Fruit fly (Drosophila melanogaster): ENCODE data around the gene ATPsynE.

Gene ATPsynE

DNA sequence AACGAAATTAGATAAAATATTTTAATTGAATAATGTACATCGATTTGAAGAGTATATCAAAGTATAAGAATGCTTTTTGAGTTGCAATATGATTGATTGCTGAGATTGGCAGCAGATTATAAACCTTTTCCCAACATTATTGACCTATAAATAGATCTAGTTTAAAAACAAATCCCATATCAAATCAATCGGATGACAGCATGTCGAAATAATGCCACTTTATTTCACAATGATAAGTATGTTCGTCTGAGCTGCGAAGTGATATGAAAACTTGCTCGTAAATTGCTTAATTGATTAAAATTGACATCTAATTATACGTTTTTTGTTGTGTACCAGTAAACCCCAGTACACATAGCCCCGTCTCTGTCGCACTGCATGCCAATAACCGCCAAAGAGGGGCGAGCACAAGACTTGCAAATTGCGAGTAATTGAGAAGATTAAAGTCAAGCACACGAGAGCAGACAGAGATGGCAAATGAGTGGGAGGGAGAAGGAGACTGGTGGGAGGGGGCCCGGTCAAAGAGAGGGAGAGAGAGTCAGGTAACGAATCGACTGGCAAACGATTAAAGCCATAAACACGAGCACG is 43.6 kb upstream of the ATPsynE start (continued):
- TF ChIP-seq lilli (GFP tag; optimal IDR thresholded peaks at IDR 0.05) = peak; percentile 54
- TF ChIP-seq tio (GFP tag; optimal IDR thresholded peaks at IDR 0.05) = peak; percentile 67
- no peak for TF ChIP-seq pb (GFP tag; optimal IDR thresholded peaks at IDR 0.05)
- no peak for TF ChIP-seq CG18764 (GFP tag; optimal IDR thresholded peaks at IDR 0.05)
- TF ChIP-seq nau (GFP tag; optimal IDR thresholded peaks at IDR 0.05) = no peak
- TF ChIP-seq CG1529 (GFP tag; optimal IDR thresholded peaks at IDR 0.05) = no peak
- peak; percentile 4 for TF ChIP-seq HmgZ (tag; optimal IDR thresholded peaks at IDR 0.05)
- TF ChIP-seq luna (GFP tag; optimal IDR thresholded peaks at IDR 0.05) = peak; percentile 60
- TF ChIP-seq CG4707 (GFP tag; optimal IDR thresholded peaks at IDR 0.05) = no peak
- TF ChIP-seq CG18476 (GFP tag; optimal IDR thresholded peaks at IDR 0.05) = no peak
- peak; percentile 70 for TF ChIP-seq mam (GFP tag; optimal IDR thresholded peaks at IDR 0.05)
- peak; percentile 28 for TF ChIP-seq CG12942 (GFP tag; optimal IDR thresholded peaks at IDR 0.05)
- no peak for TF ChIP-seq Poxn (GFP tag; IDR thresholded peaks at IDR 0.05)
- TF ChIP-seq CG18599 (GFP tag; optimal IDR thresholded peaks at IDR 0.05) = peak; percentile 22
- TF ChIP-seq fd3F (GFP tag; optimal IDR thresholded peaks at IDR 0.05) = peak; percentile 32
- TF ChIP-seq Hey (tag; optimal IDR thresholded peaks at IDR 0.05) = no peak
- peak; percentile 42 for TF ChIP-seq nmo (GFP tag; optimal IDR thresholded peaks at IDR 0.05)
- no peak for TF ChIP-seq oc (tag; optimal IDR thresholded peaks at IDR 0.05)
- TF ChIP-seq CG10979 (tag; optimal IDR thresholded peaks at IDR 0.05) = no peak
- peak; percentile 55 for TF ChIP-seq CG2678 (tag; optimal IDR thresholded peaks at IDR 0.05)
- TF ChIP-seq CG34376 (GFP tag; optimal IDR thresholded peaks at IDR 0.05) = no peak
- no peak for TF ChIP-seq pnt (GFP tag; optimal IDR thresholded peaks at IDR 0.05)
- TF ChIP-seq Lim3 (GFP tag; IDR thresholded peaks at IDR 0.05) = no peak
- no peak for TF ChIP-seq sna (GFP tag; IDR thresholded peaks at IDR 0.05; ENCODE audit: partially characterized antibody)
- no peak for TF ChIP-seq Bdp1 (GFP tag; optimal IDR thresholded peaks at IDR 0.05)
- no peak for TF ChIP-seq CG15073 (GFP tag; optimal IDR thresholded peaks at IDR 0.05)
- peak; percentile 4 for TF ChIP-seq ERR (GFP tag; optimal IDR thresholded peaks at IDR 0.05)
- TF ChIP-seq grau (tag; optimal IDR thresholded peaks at IDR 0.05) = peak; percentile 61
- TF ChIP-seq lbe (GFP tag; optimal IDR thresholded peaks at IDR 0.05) = peak; percentile 68
- no peak for TF ChIP-seq Xrp1 (GFP tag; IDR thresholded peaks at IDR 0.05)
- peak; percentile 49 for TF ChIP-seq CG12391 (tag; optimal IDR thresholded peaks at IDR 0.05)
- no peak for TF ChIP-seq dan (GFP tag; IDR thresholded peaks at IDR 0.05)

DNA sequence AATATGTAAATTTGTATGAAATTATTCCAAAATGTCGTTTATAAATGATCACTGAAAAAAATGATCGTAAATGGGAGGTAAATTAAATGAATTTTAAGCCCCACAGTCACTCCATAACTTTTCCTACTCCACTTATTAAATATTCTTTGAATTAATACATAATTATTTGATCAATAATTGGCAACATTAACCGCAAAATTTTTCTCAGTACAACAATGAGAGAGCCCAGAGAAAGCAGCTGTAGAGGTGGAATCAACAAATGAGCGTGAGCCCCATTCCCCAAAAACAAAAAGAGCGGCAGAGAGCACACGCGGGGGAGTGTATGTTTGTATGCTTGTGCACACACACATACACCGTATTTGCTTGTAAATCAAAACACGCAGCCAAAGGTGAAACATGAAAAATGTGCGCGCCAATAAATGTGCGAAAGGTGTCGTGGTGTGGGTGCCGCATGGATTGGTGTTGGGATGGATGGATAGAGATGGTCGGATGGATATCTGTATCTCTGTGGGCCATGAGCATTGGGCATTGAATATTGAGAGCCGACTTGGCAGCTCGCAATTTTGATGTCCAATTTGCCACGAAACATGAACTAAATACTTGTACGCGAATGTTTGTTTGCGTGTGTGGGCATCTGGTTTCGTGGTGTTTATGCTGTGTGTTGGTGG is 42.9 kb upstream of the ATPsynE start:
- TF ChIP-seq CG6272 (GFP tag; IDR thresholded peaks at IDR 0.05) (peak; percentile 97), CG9437 (GFP tag; optimal IDR thresholded peaks at IDR 0.05) (peak; percentile 95), CG8478 (optimal IDR thresholded peaks at IDR 0.05) (no peak), Six4 (GFP tag; optimal IDR thresholded peaks at IDR 0.05) (peak; percentile 98), cad (GFP tag; optimal IDR thresholded peaks at IDR 0.05) (no peak), da (GFP tag; optimal IDR thresholded peaks at IDR 0.05) (peak; percentile 87), CG2129 (GFP tag; IDR thresholded peaks at IDR 0.05; ENCODE audit: partially characterized antibody) (no peak), CG15696 (tag; optimal IDR thresholded peaks at IDR 0.05) (peak; percentile 87), CG10431 (GFP tag; optimal IDR thresholded peaks at IDR 0.05) (peak; percentile 84), NFAT (GFP tag; IDR thresholded peaks at IDR 0.05) (no peak), zen2 (GFP tag; IDR thresholded peaks at IDR 0.05; ENCODE audit: partially characterized antibody) (no peak), CG10321 (GFP tag; IDR thresholded peaks at IDR 0.05) (no peak), CG14014 (GFP tag; IDR thresholded peaks at IDR 0.05) (no peak), CG10147 (GFP tag; optimal IDR thresholded peaks at IDR 0.05) (peak; percentile 99), Hr51 (GFP tag; optimal IDR thresholded peaks at IDR 0.05) (peak; percentile 95 to 99), HLH3B (GFP tag; IDR thresholded peaks at IDR 0.05) (no peak), CG10565 (GFP tag; optimal IDR thresholded peaks at IDR 0.05) (peak; percentile 90), dm (GFP tag; optimal IDR thresholded peaks at IDR 0.05) (peak; percentile 88), CG10209 (GFP tag; optimal IDR thresholded peaks at IDR 0.05) (peak; percentile 99)
